Worm (Caenorhabditis elegans) whole organism, early embryonic: ENCODE results near the gene cnnm-3.

ENCODE experiments used
- B0310.2 ChIP-seq: sonication (generic microtip); optimal IDR thresholded peaks from 2 replicates; lab custom pipeline; 2016; ENCODE audit warnings: mild to moderate bottlenecking, missing genetic modification characterization, missing compliant biosample characterization
- F13C5.2 ChIP-seq: sonication (generic microtip); optimal IDR thresholded peaks from 2 replicates; lab custom pipeline; 2017; ENCODE audit warnings: mild to moderate bottlenecking, missing genetic modification characterization, inconsistent platforms, missing compliant biosample characterization
- aly-1 ChIP-seq: sonication (generic microtip); optimal IDR thresholded peaks from 2 replicates; lab custom pipeline; 2016; ENCODE audit warnings: missing genetic modification characterization, missing compliant biosample characterization
- ama-1 ChIP-seq: fragments of 150-350 bp; optimal IDR thresholded peaks from 2 replicates; lab custom pipeline; 2014
- ceh-13 ChIP-seq: fragments of 200-800 bp; sonication (Bioruptor generic); optimal IDR thresholded peaks from 2 replicates; lab custom pipeline; 2018; ENCODE audit warnings: mild to moderate bottlenecking, missing genetic modification characterization, missing compliant biosample characterization
- ceh-36 ChIP-seq: sonication (generic microtip); optimal IDR thresholded peaks from 2 replicates; lab custom pipeline; 2016; ENCODE audit warnings: missing genetic modification characterization, inconsistent platforms, missing compliant biosample characterization
- ets-7 ChIP-seq: sonication (generic microtip); optimal IDR thresholded peaks from 2 replicates; lab custom pipeline; 2016; ENCODE audit warnings: missing genotype, missing genetic modification characterization, missing compliant biosample characterization
- flt-1 ChIP-seq: fragments of 200-800 bp; sonication (Bioruptor generic); IDR thresholded peaks from 2 replicates; pipeline ENCODE4 v1.3.6; 2022; ENCODE audit warnings: missing genetic modification characterization, missing compliant biosample characterization
- hmbx-1 ChIP-seq: sonication (generic microtip); optimal IDR thresholded peaks from 2 replicates; lab custom pipeline; 2016; ENCODE audit warnings: mild to moderate bottlenecking, missing genetic modification characterization, missing compliant biosample characterization
- hmg-4 ChIP-seq: fragments of 200-800 bp; sonication (Bioruptor generic); optimal IDR thresholded peaks from 2 replicates; lab custom pipeline; 2018; ENCODE audit warnings: mild to moderate bottlenecking, missing genetic modification characterization, missing compliant biosample characterization
- hnd-1 ChIP-seq: sonication (generic microtip); optimal IDR thresholded peaks from 2 replicates; lab custom pipeline; 2016; ENCODE audit warnings: missing genetic modification characterization, missing compliant biosample characterization
- pes-1 ChIP-seq: fragments of 200-800 bp; sonication (Bioruptor generic); IDR thresholded peaks from 2 replicates; pipeline ENCODE4 v1.3.6; 2022; ENCODE audit warnings: missing genetic modification reagents, missing genetic modification characterization, missing compliant biosample characterization
- scrt-1 ChIP-seq: fragments of 200-800 bp; sonication (Bioruptor generic); IDR thresholded peaks from 2 replicates; pipeline ENCODE4 v1.3.6; 2022; ENCODE audit warnings: missing genetic modification characterization, missing compliant biosample characterization
- sea-1 ChIP-seq: fragments of 200-800 bp; sonication (Bioruptor generic); conservative IDR thresholded peaks from 2 replicates; pipeline ENCODE4 v1.3.6; 2022; ENCODE audit warnings: missing genetic modification characterization, missing compliant biosample characterization
- tbx-11 ChIP-seq: fragments of 200-800 bp; sonication (Bioruptor generic); IDR thresholded peaks from 2 replicates; pipeline ENCODE4 v1.3.6; 2022; ENCODE audit warnings: missing genetic modification characterization, missing compliant biosample characterization
- tbx-37 ChIP-seq: fragments of 200-800 bp; sonication (Bioruptor generic); conservative IDR thresholded peaks from 2 replicates; pipeline ENCODE4 v1.3.6; 2022; ENCODE audit warnings: missing genetic modification reagents, missing genetic modification characterization, missing compliant biosample characterization
- tra-4 ChIP-seq: sonication (generic microtip); optimal IDR thresholded peaks from 2 replicates; lab custom pipeline; 2017; ENCODE audit warnings: missing genetic modification characterization, missing compliant biosample characterization

cnnm-3 gene

ce11 chrX:3023552-3024183 lies 22.0 kb downstream of the cnnm-3 start:
- TF ChIP-seq aly-1 (tag; lab: Kevin White, UChicago): no peak
- no peak for TF ChIP-seq hnd-1 (tag; lab: Kevin White, UChicago)
- no peak for TF ChIP-seq tbx-11 (GFP tag; lab: Robert Waterston, UW)
- no peak for TF ChIP-seq F13C5.2 (tag; lab: Kevin White, UChicago)
- no peak for TF ChIP-seq pes-1 (GFP tag; lab: Robert Waterston, UW)
- TF ChIP-seq hmbx-1 (tag; lab: Kevin White, UChicago): no peak
- TF ChIP-seq flt-1 (GFP tag; lab: Robert Waterston, UW): no peak
- TF ChIP-seq ets-7 (tag; lab: Kevin White, UChicago): no peak
- no peak for TF ChIP-seq ceh-13 (GFP tag; lab: Kevin White, UChicago)
- no peak for TF ChIP-seq tbx-37 (GFP tag; lab: Robert Waterston, UW)

ce11 chrX:3022330-3023088 lies 23.1 kb downstream of the cnnm-3 start:
- TF ChIP-seq aly-1 (tag; lab: Kevin White, UChicago) (no peak), hmg-4 (no peak), B0310.2 (no peak), ets-7 (tag; lab: Kevin White, UChicago) (no peak), ceh-36 (tag; lab: Kevin White, UChicago) (no peak), pes-1 (GFP tag; lab: Robert Waterston, UW) (no peak), tra-4 (no peak), ama-1 (lab: Kevin White, UChicago) (no peak), tbx-37 (GFP tag; lab: Robert Waterston, UW) (no peak), tbx-11 (GFP tag; lab: Robert Waterston, UW) (no peak), ceh-13 (GFP tag; lab: Kevin White, UChicago) (no peak), scrt-1 (GFP tag; lab: Robert Waterston, UW) (no peak), flt-1 (GFP tag; lab: Robert Waterston, UW) (no peak), F13C5.2 (tag; lab: Kevin White, UChicago) (no peak)

- TF ChIP-seq flt-1 (GFP tag; lab: Robert Waterston, UW) (no peak), B0310.2 (no peak), ceh-13 (GFP tag; lab: Kevin White, UChicago) (no peak), ama-1 (lab: Kevin White, UChicago) (no peak), tbx-37 (GFP tag; lab: Robert Waterston, UW) (no peak), hmg-4 (no peak), ets-7 (tag; lab: Kevin White, UChicago) (no peak), pes-1 (GFP tag; lab: Robert Waterston, UW) (no peak), hmbx-1 (tag; lab: Kevin White, UChicago) (no peak), tbx-11 (GFP tag; lab: Robert Waterston, UW) (no peak), tra-4 (no peak), hnd-1 (tag; lab: Kevin White, UChicago) (no peak), aly-1 (tag; lab: Kevin White, UChicago) (no peak), scrt-1 (GFP tag; lab: Robert Waterston, UW) (no peak)
Observed at ce11 chrX:3021466-3021865, 24.2 kb downstream of the cnnm-3 start.

ce11 chrX:3019996-3020395 lies 25.7 kb downstream of the cnnm-3 start:
- TF ChIP-seq hnd-1 (tag; lab: Kevin White, UChicago): no peak
- TF ChIP-seq ama-1 (lab: Kevin White, UChicago): no peak
- no peak for TF ChIP-seq tbx-37 (GFP tag; lab: Robert Waterston, UW)
- no peak for TF ChIP-seq aly-1 (tag; lab: Kevin White, UChicago)
- TF ChIP-seq ets-7 (tag; lab: Kevin White, UChicago): no peak
- TF ChIP-seq ceh-13 (GFP tag; lab: Kevin White, UChicago): no peak
- TF ChIP-seq ceh-36 (tag; lab: Kevin White, UChicago): no peak
- TF ChIP-seq pes-1 (GFP tag; lab: Robert Waterston, UW): no peak
- no peak for TF ChIP-seq hmbx-1 (tag; lab: Kevin White, UChicago)
- TF ChIP-seq tbx-11 (GFP tag; lab: Robert Waterston, UW): no peak
- TF ChIP-seq sea-1: no peak
- TF ChIP-seq tra-4: no peak
- TF ChIP-seq F13C5.2 (tag; lab: Kevin White, UChicago): no peak
- no peak for TF ChIP-seq hmg-4
- TF ChIP-seq scrt-1 (GFP tag; lab: Robert Waterston, UW): no peak
- no peak for TF ChIP-seq flt-1 (GFP tag; lab: Robert Waterston, UW)
- no peak for TF ChIP-seq B0310.2

- TF ChIP-seq ceh-13 (GFP tag; lab: Kevin White, UChicago): no peak
Observed at ce11 chrX:3018505-3018996, 27.1 kb downstream of the cnnm-3 start, which contains the start of gene flp-18. TSS of gene flp-18 (minus strand) at chrX:3018555.

ce11 chrX:3009190-3009589 lies 36.5 kb downstream of the cnnm-3 start, which contains the start of gene Y48D7A.1:
TSS of gene Y48D7A.1 (plus strand) at chrX:3009490.
- no peak for TF ChIP-seq tbx-11 (GFP tag; lab: Robert Waterston, UW)
- TF ChIP-seq ceh-13 (GFP tag; lab: Kevin White, UChicago): no peak
- no peak for TF ChIP-seq scrt-1 (GFP tag; lab: Robert Waterston, UW)
- TF ChIP-seq B0310.2: no peak
- no peak for TF ChIP-seq pes-1 (GFP tag; lab: Robert Waterston, UW)
- no peak for TF ChIP-seq ama-1 (lab: Kevin White, UChicago)
- no peak; the same call in 1 of the 2 replicates for TF ChIP-seq tbx-37 (GFP tag; lab: Robert Waterston, UW)
- TF ChIP-seq tra-4: no peak
- no peak for TF ChIP-seq hmg-4
- TF ChIP-seq flt-1 (GFP tag; lab: Robert Waterston, UW): no peak
- TF ChIP-seq F13C5.2 (tag; lab: Kevin White, UChicago): no peak
- no peak for TF ChIP-seq aly-1 (tag; lab: Kevin White, UChicago)
- no peak for TF ChIP-seq hmbx-1 (tag; lab: Kevin White, UChicago)
